Fruit fly (Drosophila melanogaster): ENCODE measurements around the gene Tmem214.

dm6 chr2L:10940196-10940595 is 29.9 kb downstream of the Tmem214 start:
- TF ChIP-seq usp (GFP tag; optimal IDR thresholded peaks at IDR 0.05) (no peak), EcR (GFP tag; optimal IDR thresholded peaks at IDR 0.05) (no peak), CG8478 (optimal IDR thresholded peaks at IDR 0.05) (no peak), psq (optimal IDR thresholded peaks at IDR 0.05) (no peak), pan (optimal IDR thresholded peaks at IDR 0.05) (no peak), Dll (optimal IDR thresholded peaks at IDR 0.05) (no peak)
